Worm (Caenorhabditis elegans): ENCODE measurements around the gene twk-36.

twk-36 gene

ce11 chrV:17783542-17783941, 36.7 kb upstream of the twk-36 start, which contains the start of gene srab-12:
Gene srab-12, minus strand, starts transcription at chrV:17783642.
- no peak for TF ChIP-seq nhr-232 (tag; optimal IDR thresholded peaks at IDR 0.05)
- no peak for TF ChIP-seq ceh-30 (tag; optimal IDR thresholded peaks at IDR 0.05)
- no peak for TF ChIP-seq rnt-1 (tag; optimal IDR thresholded peaks at IDR 0.05)
- TF ChIP-seq pqm-1 (tag; optimal IDR thresholded peaks at IDR 0.05): no peak
- no peak for TF ChIP-seq hlh-30 (tag; optimal IDR thresholded peaks at IDR 0.05; ENCODE audit: insufficient read depth)
- TF ChIP-seq pros-1 (tag; optimal IDR thresholded peaks at IDR 0.05): no peak
- no peak for TF ChIP-seq dmd-4 (tag; optimal IDR thresholded peaks at IDR 0.05; ENCODE audit: borderline replicate concordance)
- TF ChIP-seq lin-11 (tag; optimal IDR thresholded peaks at IDR 0.05): no peak

- TF ChIP-seq ceh-24 (tag; optimal IDR thresholded peaks at IDR 0.05) (no peak), hlh-15 (tag; optimal IDR thresholded peaks at IDR 0.05) (no peak), F13H6.1 (tag; optimal IDR thresholded peaks at IDR 0.05) (no peak), ceh-34 (tag; optimal IDR thresholded peaks at IDR 0.05) (no peak), unc-42 (tag; optimal IDR thresholded peaks at IDR 0.05) (no peak), hlh-6 (tag; optimal IDR thresholded peaks at IDR 0.05) (no peak), C08G9.2 (tag; optimal IDR thresholded peaks at IDR 0.05) (no peak), ceh-18 (tag; optimal IDR thresholded peaks at IDR 0.05) (no peak), nfya-1 (tag; optimal IDR thresholded peaks at IDR 0.05) (no peak), npax-4 (tag; optimal IDR thresholded peaks at IDR 0.05) (no peak), Y22D7AL.16 (tag; optimal IDR thresholded peaks at IDR 0.05) (no peak), syd-9 (tag; optimal IDR thresholded peaks at IDR 0.05) (no peak), ama-1 (optimal IDR thresholded peaks at IDR 0.05) (no peak)
These were observed 33.4 kb upstream of the twk-36 start for ce11 chrV:17780285-17780684.

DNA sequence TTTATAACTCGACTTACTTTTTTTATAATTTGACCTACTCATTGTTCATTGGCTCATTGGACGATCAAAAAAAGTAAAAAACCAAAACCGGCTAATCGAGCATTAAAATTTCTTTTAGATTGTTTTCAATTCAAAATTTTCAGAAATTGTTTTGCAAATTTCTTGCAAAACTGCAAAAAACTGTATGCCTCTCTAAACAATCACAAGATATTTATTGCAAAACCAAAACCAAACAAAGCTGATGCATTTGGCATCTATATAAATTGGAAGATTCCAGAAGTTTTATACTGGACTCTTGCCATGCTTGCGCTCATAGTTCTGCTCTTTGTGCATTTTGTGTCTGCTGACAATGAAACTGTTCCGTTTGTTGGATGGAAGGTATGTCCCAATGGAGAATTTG, 30.8 kb upstream of the twk-36 start, which contains the start of gene C47A10.12:
C47A10.12 (plus strand) TSS at position 301 of the 400 bp plus-strand sequence.
- no peak for TF ChIP-seq che-1 (tag; optimal IDR thresholded peaks at IDR 0.05)
- no peak for TF ChIP-seq ceh-6 (GFP tag; optimal IDR thresholded peaks at IDR 0.05)
- no peak for TF ChIP-seq odd-2 (tag; optimal IDR thresholded peaks at IDR 0.05)
- TF ChIP-seq T23F11.4 (GFP tag; optimal IDR thresholded peaks at IDR 0.05): no peak
- no peak for TF ChIP-seq fkh-6 (tag; optimal IDR thresholded peaks at IDR 0.05)
- no peak for TF ChIP-seq unc-55 (GFP tag; optimal IDR thresholded peaks at IDR 0.05)
- no peak for TF ChIP-seq lim-6 (tag; optimal IDR thresholded peaks at IDR 0.05)
- no peak for TF ChIP-seq gmeb-2 (tag; optimal IDR thresholded peaks at IDR 0.05)
- TF ChIP-seq rnt-1 (tag; optimal IDR thresholded peaks at IDR 0.05): no peak
- TF ChIP-seq K09A11.1 (tag; optimal IDR thresholded peaks at IDR 0.05; ENCODE audit: insufficient read depth): no peak
- TF ChIP-seq ceh-9 (tag; optimal IDR thresholded peaks at IDR 0.05): no peak
- TF ChIP-seq ceh-18 (tag; optimal IDR thresholded peaks at IDR 0.05): no peak
- no peak for TF ChIP-seq fkh-10 (GFP tag; optimal IDR thresholded peaks at IDR 0.05)
- TF ChIP-seq nhr-232 (tag; optimal IDR thresholded peaks at IDR 0.05): no peak

DNA sequence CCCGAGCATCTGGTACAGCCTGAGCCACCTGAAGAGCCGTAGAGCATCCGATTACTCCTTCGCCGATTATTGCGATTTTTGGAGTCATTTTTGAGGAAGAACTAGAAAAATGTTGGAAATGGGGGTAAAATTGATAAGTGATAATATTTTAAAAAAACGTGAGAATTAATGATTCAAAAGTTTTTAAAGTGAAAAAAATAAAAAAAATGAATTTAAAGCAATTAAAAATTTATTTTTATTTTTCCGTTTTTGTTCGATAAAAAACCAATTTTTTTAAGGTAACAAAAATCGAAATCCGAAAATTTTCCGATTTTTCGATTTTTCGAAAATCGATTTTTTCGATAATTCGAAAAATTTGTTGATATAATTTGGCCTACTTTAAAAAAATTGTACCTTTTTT, 30.3 kb upstream of the twk-36 start, which contains the start of gene ddo-1:
ddo-1 (minus strand) TSS at position 101 of the 400 bp plus-strand sequence.
- TF ChIP-seq ceh-2 (tag; optimal IDR thresholded peaks at IDR 0.05) (no peak), syd-9 (tag; optimal IDR thresholded peaks at IDR 0.05) (no peak), nhr-232 (tag; optimal IDR thresholded peaks at IDR 0.05) (no peak), lim-6 (tag; optimal IDR thresholded peaks at IDR 0.05) (no peak), eyg-1 (tag; optimal IDR thresholded peaks at IDR 0.05) (no peak), ceh-48 (tag; optimal IDR thresholded peaks at IDR 0.05) (no peak), ceh-31 (tag; optimal IDR thresholded peaks at IDR 0.05) (no peak), pag-3 (tag; optimal IDR thresholded peaks at IDR 0.05; ENCODE audit: borderline replicate concordance) (no peak), elt-4 (tag; optimal IDR thresholded peaks at IDR 0.05) (no peak), npax-4 (tag; optimal IDR thresholded peaks at IDR 0.05) (no peak), odd-2 (tag; optimal IDR thresholded peaks at IDR 0.05) (no peak), ref-2 (tag; optimal IDR thresholded peaks at IDR 0.05) (no peak), unc-42 (tag; optimal IDR thresholded peaks at IDR 0.05) (no peak), F13H6.1 (tag; optimal IDR thresholded peaks at IDR 0.05) (no peak), ceh-30 (tag; optimal IDR thresholded peaks at IDR 0.05) (no peak), ceh-9 (tag; optimal IDR thresholded peaks at IDR 0.05) (no peak), lin-11 (tag; optimal IDR thresholded peaks at IDR 0.05) (no peak), ztf-16 (tag; optimal IDR thresholded peaks at IDR 0.05) (no peak)

All from whole organism, late embryonic.